Fruit fly (Drosophila melanogaster) whole organism, prepupa: Measurements from ENCODE around the gene plum.

ENCODE experiments used
- CG10631 ChIP-seq: fragments of 200-800 bp; sonication (Bioruptor generic); optimal IDR thresholded peaks from 2 replicates; lab custom pipeline; 2016; ENCODE audit warnings: missing biosample characterization, missing genetic modification characterization
- CG10669 ChIP-seq: fragments of 200-800 bp; sonication (Bioruptor generic); optimal IDR thresholded peaks from 3 replicates; lab custom pipeline; 2018; ENCODE audit warnings: missing biosample characterization, mild to moderate bottlenecking, missing genetic modification characterization, moderate library complexity
- CG11294 ChIP-seq: fragments of 200-800 bp; sonication (Bioruptor generic); IDR thresholded peaks from 2 replicates; pipeline ENCODE4 v1.3.6; 2022; ENCODE audit warnings: missing biosample characterization, missing genetic modification characterization
- CG11762 ChIP-seq: fragments of 200-800 bp; sonication (Bioruptor generic); optimal IDR thresholded peaks from 3 replicates; lab custom pipeline; 2016; ENCODE audit warnings: missing biosample characterization, missing genetic modification characterization; ENCODE audit not compliant: insufficient read depth
- CG11902 ChIP-seq: fragments of 200-800 bp; sonication (Bioruptor generic); optimal IDR thresholded peaks from 3 replicates; lab custom pipeline; 2016; ENCODE audit warnings: missing biosample characterization, missing genetic modification characterization
- CG1621 ChIP-seq: fragments of 200-800 bp; sonication (Bioruptor generic); optimal IDR thresholded peaks from 3 replicates; lab custom pipeline; 2018; ENCODE audit warnings: missing biosample characterization, mild to moderate bottlenecking, missing genetic modification characterization
- CG16779 ChIP-seq: fragments of 200-800 bp; sonication (Bioruptor generic); optimal IDR thresholded peaks from 3 replicates; lab custom pipeline; 2017; ENCODE audit warnings: missing biosample characterization, mild to moderate bottlenecking, missing genetic modification characterization
- CG3032 ChIP-seq: fragments of 200-800 bp; optimal IDR thresholded peaks from 2 replicates; lab custom pipeline; 2019; ENCODE audit warnings: missing biosample characterization, mild to moderate bottlenecking, missing genetic modification characterization, moderate library complexity
- CG31627 ChIP-seq: fragments of 200-800 bp; sonication (Bioruptor generic); optimal IDR thresholded peaks from 3 replicates; lab custom pipeline; 2016; ENCODE audit warnings: missing biosample characterization, missing genetic modification characterization
- CG34406 ChIP-seq: fragments of 200-800 bp; sonication (Bioruptor generic); optimal IDR thresholded peaks from 3 replicates; lab custom pipeline; 2016; ENCODE audit warnings: missing biosample characterization, missing genetic modification characterization
- CG3919 ChIP-seq: fragments of 200-800 bp; sonication (Bioruptor generic); optimal IDR thresholded peaks from 3 replicates; lab custom pipeline; 2016; ENCODE audit warnings: missing biosample characterization, missing genetic modification characterization
- CG4318 ChIP-seq: fragments of 200-800 bp; sonication (Bioruptor generic); optimal IDR thresholded peaks from 3 replicates; lab custom pipeline; 2017; ENCODE audit warnings: missing biosample characterization, mild to moderate bottlenecking, missing genetic modification characterization
- CG6163 ChIP-seq: fragments of 200-800 bp; sonication (Bioruptor generic); IDR thresholded peaks from 3 replicates; pipeline ENCODE4 v1.3.6; 2022; ENCODE audit warnings: missing biosample characterization, missing genetic modification characterization
- CG6276 ChIP-seq: fragments of 200-800 bp; sonication (Bioruptor generic); optimal IDR thresholded peaks from 2 replicates; lab custom pipeline; 2017; ENCODE audit warnings: missing biosample characterization, mild to moderate bottlenecking, missing genetic modification characterization
- CG6792 ChIP-seq: fragments of 200-800 bp; sonication (Bioruptor generic); optimal IDR thresholded peaks from 3 replicates; lab custom pipeline; 2016; ENCODE audit warnings: missing biosample characterization, missing genetic modification characterization
- CG6854 ChIP-seq: fragments of 200-800 bp; sonication (Bioruptor generic); optimal IDR thresholded peaks from 2 replicates; lab custom pipeline; 2017; ENCODE audit warnings: missing biosample characterization, mild to moderate bottlenecking, missing genetic modification characterization
- CG8119 ChIP-seq: fragments of 200-800 bp; sonication (Bioruptor generic); IDR thresholded peaks from 3 replicates; pipeline ENCODE4 v1.3.6; 2022; ENCODE audit warnings: missing biosample characterization, missing genetic modification characterization
- CG8632 ChIP-seq: fragments of 200-800 bp; sonication (Bioruptor generic); optimal IDR thresholded peaks from 3 replicates; lab custom pipeline; 2016; ENCODE audit warnings: missing biosample characterization, missing genetic modification characterization
- Eip75B ChIP-seq: fragments of 200-800 bp; sonication (Bioruptor generic); optimal IDR thresholded peaks from 3 replicates; lab custom pipeline; 2016; ENCODE audit warnings: missing biosample characterization, missing genetic modification characterization
- Eip93F ChIP-seq: fragments of 200-800 bp; sonication (Bioruptor generic); optimal IDR thresholded peaks from 2 replicates; lab custom pipeline; 2016; ENCODE audit warnings: missing biosample characterization, mild to moderate bottlenecking, missing genetic modification characterization
- Ets21C ChIP-seq: fragments of 200-800 bp; sonication (Bioruptor generic); optimal IDR thresholded peaks from 3 replicates; lab custom pipeline; 2016; ENCODE audit warnings: missing biosample characterization, missing genetic modification characterization
- Ets96B ChIP-seq: fragments of 200-800 bp; optimal IDR thresholded peaks from 2 replicates; lab custom pipeline; 2019; ENCODE audit warnings: missing biosample characterization, mild to moderate bottlenecking, missing genetic modification characterization, moderate library complexity
- Gug ChIP-seq: fragments of 200-800 bp; sonication (Bioruptor generic); IDR thresholded peaks from 2 replicates; pipeline ENCODE4 v1.3.6; 2022; ENCODE audit warnings: missing biosample characterization, missing genetic modification characterization
- Lpt ChIP-seq: fragments of 200-800 bp; sonication (Bioruptor generic); optimal IDR thresholded peaks from 3 replicates; lab custom pipeline; 2016; ENCODE audit warnings: missing biosample characterization, missing genetic modification characterization
- Met ChIP-seq: fragments of 200-800 bp; sonication (Bioruptor generic); optimal IDR thresholded peaks from 3 replicates; lab custom pipeline; 2016; ENCODE audit warnings: missing biosample characterization, missing genetic modification characterization
- OdsH ChIP-seq: fragments of 200-800 bp; sonication (Bioruptor generic); optimal IDR thresholded peaks from 3 replicates; lab custom pipeline; 2016; ENCODE audit warnings: missing biosample characterization, missing genetic modification characterization
- Smox ChIP-seq: fragments of 200-800 bp; sonication (Bioruptor generic); optimal IDR thresholded peaks from 3 replicates; lab custom pipeline; 2016; ENCODE audit warnings: missing biosample characterization, missing genetic modification characterization
- Sox102F ChIP-seq: fragments of 200-800 bp; sonication (Bioruptor generic); optimal IDR thresholded peaks from 2 replicates; lab custom pipeline; 2016; ENCODE audit warnings: missing biosample characterization, mild to moderate bottlenecking, missing genetic modification characterization
- Sox14 ChIP-seq: fragments of 200-800 bp; sonication (Bioruptor generic); optimal IDR thresholded peaks from 3 replicates; lab custom pipeline; 2016; ENCODE audit warnings: missing biosample characterization, missing genetic modification characterization
- Sox15 ChIP-seq: fragments of 200-800 bp; sonication (Bioruptor generic); optimal IDR thresholded peaks from 3 replicates; lab custom pipeline; 2016; ENCODE audit warnings: missing biosample characterization, missing genetic modification characterization
- achi ChIP-seq: fragments of 200-800 bp; sonication (Bioruptor generic); optimal IDR thresholded peaks from 3 replicates; lab custom pipeline; 2016; ENCODE audit warnings: missing biosample characterization, missing genetic modification characterization
- dac ChIP-seq: fragments of 200-800 bp; sonication (Bioruptor generic); optimal IDR thresholded peaks from 2 replicates; lab custom pipeline; 2017; ENCODE audit warnings: missing biosample characterization, mild to moderate bottlenecking, missing genetic modification characterization
- dsx ChIP-seq: fragments of 200-800 bp; optimal IDR thresholded peaks from 3 replicates; lab custom pipeline; 2019; ENCODE audit warnings: missing biosample characterization, mild to moderate bottlenecking, missing genetic modification characterization, moderate library complexity; ENCODE audit not compliant: poor library complexity, severe bottlenecking
- esn ChIP-seq: fragments of 200-800 bp; sonication (Bioruptor generic); optimal IDR thresholded peaks from 2 replicates; lab custom pipeline; 2016; ENCODE audit warnings: missing biosample characterization, mild to moderate bottlenecking, missing genetic modification characterization, moderate library complexity
- fd59A ChIP-seq: fragments of 200-800 bp; sonication (Bioruptor generic); optimal IDR thresholded peaks from 2 replicates; lab custom pipeline; 2017; ENCODE audit warnings: missing biosample characterization, mild to moderate bottlenecking, missing genetic modification characterization, missing genetic modification reagents
- fd85E ChIP-seq: fragments of 200-800 bp; sonication (Bioruptor generic); optimal IDR thresholded peaks from 3 replicates; lab custom pipeline; 2016; ENCODE audit warnings: missing biosample characterization, missing genetic modification characterization
- net ChIP-seq: fragments of 200-800 bp; sonication (Bioruptor generic); optimal IDR thresholded peaks from 3 replicates; lab custom pipeline; 2016; ENCODE audit warnings: missing biosample characterization, missing genetic modification characterization
- salr ChIP-seq, 2 experiments: fragments of 200-800 bp; sonication (Bioruptor generic); optimal IDR thresholded peaks; 3 replicates each; lab custom pipeline; 2016 to 2018; ENCODE audit warnings: missing biosample characterization in 2 of 2, missing genetic modification characterization in 2 of 2, mild to moderate bottlenecking in 1 of 2
- spab ChIP-seq: fragments of 200-800 bp; sonication (Bioruptor generic); optimal IDR thresholded peaks from 2 replicates; lab custom pipeline; 2017; ENCODE audit warnings: missing biosample characterization, mild to moderate bottlenecking, missing genetic modification characterization, missing genetic modification reagents
- ss ChIP-seq, 2 experiments: fragments of 200-800 bp; sonication (Bioruptor generic); optimal IDR thresholded peaks; 2 replicates in 1 of 2; 3 replicates in 1 of 2; lab custom pipeline; 2017 to 2018; ENCODE audit warnings: mild to moderate bottlenecking in 2 of 2, missing biosample characterization in 2 of 2, missing genetic modification characterization in 2 of 2, moderate library complexity in 1 of 2
- svp ChIP-seq: fragments of 200-800 bp; sonication (Bioruptor generic); peaks from one replicate; lab custom pipeline; 2016; ENCODE audit warnings: missing biosample characterization, missing genetic modification characterization
- topi ChIP-seq: fragments of 200-800 bp; sonication (Bioruptor generic); optimal IDR thresholded peaks from 3 replicates; lab custom pipeline; 2016; ENCODE audit warnings: missing biosample characterization, missing genetic modification characterization

plum gene

DNA sequence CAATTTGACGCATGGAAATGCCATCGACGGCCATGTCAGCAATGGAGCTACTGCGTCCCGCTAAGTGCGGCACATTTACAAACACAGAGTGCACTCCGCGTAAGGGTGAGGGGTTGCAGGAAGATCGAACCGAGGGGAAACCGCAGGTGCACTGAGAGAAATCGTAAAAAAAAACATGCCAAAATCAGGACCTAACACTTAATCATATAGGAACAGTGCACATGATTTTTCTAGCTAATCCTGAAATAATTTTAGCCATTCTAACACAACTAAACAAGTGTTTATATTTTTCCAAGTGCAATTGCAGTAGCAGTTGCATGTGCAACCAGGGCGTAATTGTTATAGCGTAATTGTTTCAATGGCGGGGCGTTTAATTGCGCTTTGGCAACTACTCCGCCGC is 55.8 kb downstream of the plum start (continued):
- TF ChIP-seq Ets21C (GFP tag; lab: Kevin White, UChicago) (no peak), CG6792 (peak; percentile 6), fd85E (GFP tag; lab: Kevin White, UChicago) (no peak), Eip93F (GFP tag; lab: Kevin White, UChicago) (no peak), CG1621 (no peak), CG6163 (peak; percentile 69), svp (GFP tag; lab: Kevin White, UChicago) (peak; percentile 65), dsx (no peak), Sox102F (GFP tag; lab: Kevin White, UChicago) (no peak), Sox15 (GFP tag; lab: Kevin White, UChicago) (no peak), CG10631 (peak; percentile 60), Met (GFP tag; lab: Kevin White, UChicago) (peak; percentile 9), net (GFP tag; lab: Kevin White, UChicago) (no peak), Ets96B (tag; lab: Kevin White, UChicago) (peak; percentile 4), Gug (peak; percentile 32; the same call in 1 of the 2 replicates), CG3919 (GFP tag; lab: Kevin White, UChicago) (peak; percentile 61), CG6854 (GFP tag; lab: Kevin White, UChicago) (no peak), CG10669 (GFP tag; lab: Kevin White, UChicago) (peak; percentile 49), Sox14 (GFP tag; lab: Kevin White, UChicago) (peak; percentile 48), CG11762 (GFP tag; lab: Kevin White, UChicago) (peak; percentile 9), Smox (GFP tag; lab: Kevin White, UChicago) (no peak), CG11294 (GFP tag; lab: Robert Waterston, UW) (no peak), CG6276 (GFP tag; lab: Kevin White, UChicago) (peak; percentile 48), Eip75B (GFP tag; lab: Kevin White, UChicago) (peak; percentile 38), esn (GFP tag; lab: Kevin White, UChicago) (no peak), achi (GFP tag; lab: Kevin White, UChicago) (peak; percentile 56), CG31627 (GFP tag; lab: Kevin White, UChicago) (no peak), CG4318 (GFP tag; lab: Kevin White, UChicago) (peak; percentile 41), fd59A (no peak), CG3032 (tag; lab: Kevin White, UChicago) (no peak), CG8119 (GFP tag; lab: Robert Waterston, UW) (peak; percentile 68), CG34406 (no peak), spab (GFP tag; lab: Kevin White, UChicago) (peak; percentile 24), CG11902 (GFP tag; lab: Kevin White, UChicago) (no peak), Lpt (GFP tag; lab: Kevin White, UChicago) (peak; percentile 38), dac (peak; percentile 27), salr (GFP tag; optimal IDR thresholded peaks at IDR 0.05; lab: Kevin White, UChicago) (peak in 1 of 2 experiments; percentile 25), OdsH (GFP tag; lab: Kevin White, UChicago) (peak; percentile 55), CG8632 (GFP tag; lab: Kevin White, UChicago) (no peak)

DNA sequence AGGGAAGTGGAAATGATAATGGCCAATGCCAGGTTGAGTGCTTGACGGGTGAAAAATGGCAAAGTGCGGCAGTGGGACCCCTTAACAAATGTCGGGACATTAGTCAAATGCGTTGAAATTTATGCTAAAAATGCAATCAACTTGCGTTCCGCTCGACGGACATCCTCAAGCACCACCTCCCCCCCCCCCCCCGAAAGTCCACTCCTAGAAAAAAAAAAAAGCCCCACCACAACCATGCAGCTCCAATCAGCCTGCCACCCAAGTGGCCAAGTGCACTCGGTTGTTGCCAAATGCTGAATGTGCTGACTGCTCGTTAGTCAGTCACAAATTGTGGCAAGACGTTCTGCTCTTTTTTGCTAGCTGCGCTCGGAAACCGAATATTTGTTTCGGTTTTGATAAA is 56.4 kb downstream of the plum start:
- TF ChIP-seq CG34406 (no peak), CG6854 (GFP tag; lab: Kevin White, UChicago) (no peak), spab (GFP tag; lab: Kevin White, UChicago) (no peak), salr (GFP tag; optimal IDR thresholded peaks at IDR 0.05; lab: Kevin White, UChicago) (no peak), CG16779 (no peak), Sox15 (GFP tag; lab: Kevin White, UChicago) (no peak), ss (GFP tag; optimal IDR thresholded peaks at IDR 0.05; lab: Kevin White, UChicago) (no peak), CG1621 (no peak), Gug (no peak), CG3919 (GFP tag; lab: Kevin White, UChicago) (no peak), topi (GFP tag; lab: Kevin White, UChicago) (no peak), Eip93F (GFP tag; lab: Kevin White, UChicago) (no peak), Lpt (GFP tag; lab: Kevin White, UChicago) (no peak), Ets96B (tag; lab: Kevin White, UChicago) (no peak)
